Worm (Caenorhabditis elegans): ENCODE data around the gene K08D8.1.

DNA sequence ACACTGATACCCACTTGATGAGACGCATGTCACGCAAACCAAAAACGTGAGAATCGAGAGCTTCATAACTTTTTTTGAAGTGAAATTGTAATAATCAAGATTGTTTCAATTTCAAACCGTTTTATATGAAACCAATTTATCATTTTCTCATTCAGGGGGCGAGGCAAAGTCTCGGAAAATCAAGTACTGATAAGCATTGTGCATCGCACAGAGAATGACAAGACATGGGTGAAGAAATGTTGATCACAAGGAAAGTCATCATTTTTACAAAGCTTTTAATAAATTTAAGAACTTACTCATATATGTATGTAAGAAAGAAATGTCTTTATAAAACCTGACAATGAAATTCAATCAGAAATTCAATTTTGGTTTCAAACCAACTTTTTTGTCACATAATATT is 14.2 kb downstream of the K08D8.1 start, which contains the start of gene K08D8.3:
- TF ChIP-seq nhr-120 (GFP tag; IDR thresholded peaks at IDR 0.05) (no peak), ceh-58 (GFP tag; IDR thresholded peaks at IDR 0.05) (no peak), madf-6 (GFP tag; IDR thresholded peaks at IDR 0.05) (no peak), dpl-1 (GFP tag; optimal IDR thresholded peaks at IDR 0.05) (no peak), lin-54 (GFP tag; optimal IDR thresholded peaks at IDR 0.05) (no peak), tbp1 (GFP tag; optimal IDR thresholded peaks at IDR 0.05) (no peak), snpc-1.1 (tag; optimal IDR thresholded peaks at IDR 0.05; ENCODE audit: insufficient read depth) (no peak), F39B2.1 (GFP tag; IDR thresholded peaks at IDR 0.05) (no peak), attf-6 (GFP tag; IDR thresholded peaks at IDR 0.05) (no peak), nfya-1 (tag; optimal IDR thresholded peaks at IDR 0.05; ENCODE audit: borderline replicate concordance, insufficient read depth) (no peak), cebp-2 (GFP tag; IDR thresholded peaks at IDR 0.05) (no peak), ztf-18 (tag; optimal IDR thresholded peaks at IDR 0.05) (no peak)

Data from whole organism, young adult.